Worm (Caenorhabditis elegans) whole organism, L1 larva: ENCODE data around the gene F21D5.9.

ENCODE experiments used
- C16A3.4 ChIP-seq: fragments of 150-350 bp; optimal IDR thresholded peaks from 2 replicates; lab custom pipeline; 2014; ENCODE audit warnings: missing biosample characterization, missing genetic modification characterization
- F16B12.6 ChIP-seq: fragments of 150-350 bp; optimal IDR thresholded peaks from 2 replicates; lab custom pipeline; 2014; ENCODE audit warnings: missing biosample characterization, missing genetic modification characterization
- aly-2 ChIP-seq: fragments of 150-350 bp; optimal IDR thresholded peaks from 2 replicates; lab custom pipeline; 2014; ENCODE audit warnings: missing biosample characterization, missing genetic modification characterization
- ama-1 ChIP-seq: fragments of 150-350 bp; optimal IDR thresholded peaks from 2 replicates; lab custom pipeline; 2014
- ceh-63 ChIP-seq: fragments of 200-800 bp; sonication (Bioruptor generic); optimal IDR thresholded peaks from 2 replicates; lab custom pipeline; 2018; ENCODE audit warnings: mild to moderate bottlenecking, missing genetic modification characterization, missing compliant biosample characterization
- ceh-82 ChIP-seq, 3 experiments: fragments of 150-350 bp in 1 of 3; sonication (generic microtip) in 2 of 3; optimal IDR thresholded peaks; 2 replicates each; lab custom pipeline; 2014 to 2017; ENCODE audit warnings: missing biosample characterization in 3 of 3, missing genetic modification characterization in 3 of 3
- dpl-1 ChIP-seq, 3 experiments: fragments of 150-350 bp in 2 of 3; sonication (generic microtip) in 1 of 3; optimal IDR thresholded peaks; 2 replicates each; lab custom pipeline; 2014 to 2017; ENCODE audit warnings: missing biosample characterization in 3 of 3, missing genetic modification characterization in 3 of 3, missing genetic modification reagents in 3 of 3
- efl-1 ChIP-seq, 4 experiments: fragments of 150-350 bp; optimal IDR thresholded peaks in 3 of 4; peaks in 1 of 4; 1 replicate in 1 of 4; 2 replicates in 3 of 4; lab custom pipeline; 2014; ENCODE audit warnings: missing biosample characterization in 2 of 4, missing genetic modification characterization in 2 of 4, missing genetic modification reagents in 2 of 4
- egl-13 ChIP-seq: sonication (generic microtip); optimal IDR thresholded peaks from 2 replicates; lab custom pipeline; 2016; ENCODE audit warnings: missing genotype, missing genetic modification reagents, missing genetic modification characterization, missing compliant biosample characterization
- ets-5 ChIP-seq: fragments of 200-800 bp; sonication (Bioruptor generic); IDR thresholded peaks from 2 replicates; pipeline ENCODE4 v1.3.6; 2022; ENCODE audit warnings: missing genetic modification characterization, missing compliant biosample characterization
- grh-1 ChIP-seq: fragments of 200-800 bp; sonication (Bioruptor generic); IDR thresholded peaks from 2 replicates; pipeline ENCODE4 v1.3.6; 2022; ENCODE audit warnings: missing genetic modification reagents, missing genetic modification characterization, missing compliant biosample characterization
- hlh-17 ChIP-seq: fragments of 200-800 bp; sonication (Bioruptor generic); optimal IDR thresholded peaks from 2 replicates; lab custom pipeline; 2018; ENCODE audit warnings: missing genetic modification characterization, mild to moderate bottlenecking, missing compliant biosample characterization, moderate library complexity, borderline replicate concordance
- irx-1 ChIP-seq: sonication (generic microtip); optimal IDR thresholded peaks from 2 replicates; lab custom pipeline; 2016; ENCODE audit warnings: missing genetic modification characterization, missing compliant biosample characterization
- lin-13 ChIP-seq: fragments of 150-350 bp; optimal IDR thresholded peaks from 2 replicates; lab custom pipeline; 2014; ENCODE audit warnings: missing biosample characterization, missing genetic modification reagents, missing genetic modification characterization
- lin-35 ChIP-seq, 2 experiments: fragments of 150-350 bp; optimal IDR thresholded peaks; 2 replicates each; lab custom pipeline; 2014; ENCODE audit warnings: missing biosample characterization in 2 of 2, missing genetic modification characterization in 2 of 2, missing genetic modification reagents in 2 of 2
- lsy-2 ChIP-seq, 2 experiments: fragments of 150-350 bp; optimal IDR thresholded peaks; 2 replicates each; lab custom pipeline; 2014; ENCODE audit warnings: missing biosample characterization in 2 of 2, missing genetic modification characterization in 2 of 2
- mab-9 ChIP-seq: fragments of 200-800 bp; sonication (Bioruptor generic); IDR thresholded peaks from 2 replicates; pipeline ENCODE4 v1.3.6; 2022; ENCODE audit warnings: missing genetic modification reagents, missing genetic modification characterization, missing compliant biosample characterization
- mdl-1 ChIP-seq, 2 experiments: fragments of 150-350 bp; optimal IDR thresholded peaks; 2 replicates each; lab custom pipeline; 2014 to 2017; ENCODE audit warnings: missing biosample characterization in 2 of 2, missing genetic modification characterization in 2 of 2, inconsistent platforms in 1 of 2
- mef-2 ChIP-seq: fragments of 150-350 bp; optimal IDR thresholded peaks from 2 replicates; lab custom pipeline; 2014; ENCODE audit warnings: missing biosample characterization, missing genetic modification characterization
- mep-1 ChIP-seq: fragments of 150-350 bp; optimal IDR thresholded peaks from 2 replicates; lab custom pipeline; 2014; ENCODE audit warnings: missing biosample characterization, missing genetic modification characterization
- nhr-12 ChIP-seq: sonication (generic microtip); optimal IDR thresholded peaks from 2 replicates; lab custom pipeline; 2017; ENCODE audit warnings: missing biosample characterization, missing genetic modification characterization
- nhr-237 ChIP-seq: fragments of 150-350 bp; optimal IDR thresholded peaks from 2 replicates; lab custom pipeline; 2014; ENCODE audit warnings: missing biosample characterization, missing genetic modification characterization
- nhr-47 ChIP-seq: sonication (generic microtip); optimal IDR thresholded peaks from 2 replicates; lab custom pipeline; 2016; ENCODE audit warnings: mild to moderate bottlenecking, missing genetic modification characterization, moderate library complexity, missing compliant biosample characterization
- nhr-84 ChIP-seq: sonication (generic microtip); optimal IDR thresholded peaks from 2 replicates; lab custom pipeline; 2017; ENCODE audit warnings: missing biosample characterization, missing genetic modification characterization
- nhr-85 ChIP-seq: sonication (generic microtip); peaks from one replicate; lab custom pipeline; 2016; ENCODE audit warnings: missing genetic modification characterization, inconsistent platforms, missing compliant biosample characterization
- nhr-90 ChIP-seq: sonication (generic microtip); optimal IDR thresholded peaks from 2 replicates; lab custom pipeline; 2016; ENCODE audit warnings: mild to moderate bottlenecking, missing genetic modification characterization, missing compliant biosample characterization; ENCODE audit not compliant: poor library complexity
- pag-3 ChIP-seq: sonication (generic microtip); optimal IDR thresholded peaks from 2 replicates; lab custom pipeline; 2017; ENCODE audit warnings: missing genetic modification characterization, mild to moderate bottlenecking, missing compliant biosample characterization, antibody characterized with exemption, borderline replicate concordance; ENCODE audit not compliant: insufficient read depth
- pqm-1 ChIP-seq: sonication (generic microtip); optimal IDR thresholded peaks from 3 replicates; lab custom pipeline; 2017; ENCODE audit warnings: missing biosample characterization, missing genetic modification characterization
- sptf-1 ChIP-seq: fragments of 150-350 bp; optimal IDR thresholded peaks from 2 replicates; lab custom pipeline; 2014; ENCODE audit warnings: missing biosample characterization, missing genetic modification characterization
- sup-37 ChIP-seq: fragments of 200-800 bp; sonication (Bioruptor generic); optimal IDR thresholded peaks from 2 replicates; lab custom pipeline; 2018; ENCODE audit warnings: mild to moderate bottlenecking, missing genetic modification characterization, missing compliant biosample characterization
- unc-130 ChIP-seq: fragments of 150-350 bp; optimal IDR thresholded peaks from 2 replicates; lab custom pipeline; 2017; ENCODE audit warnings: missing biosample characterization, missing genetic modification characterization, inconsistent platforms
- unc-30 ChIP-seq: sonication (generic microtip); optimal IDR thresholded peaks from 2 replicates; lab custom pipeline; 2017; ENCODE audit warnings: missing biosample characterization, missing genetic modification characterization
- unc-86 ChIP-seq: sonication (generic microtip); optimal IDR thresholded peaks from 2 replicates; lab custom pipeline; 2016; ENCODE audit warnings: missing genetic modification characterization, missing compliant biosample characterization
- unc-98 ChIP-seq: fragments of 200-800 bp; sonication (Bioruptor generic); IDR thresholded peaks from 2 replicates; pipeline ENCODE4 v1.3.6; 2022; ENCODE audit warnings: missing genetic modification characterization, missing compliant biosample characterization
- vab-15 ChIP-seq: sonication (generic microtip); optimal IDR thresholded peaks from 2 replicates; lab custom pipeline; 2017; ENCODE audit warnings: missing genotype, mild to moderate bottlenecking, missing genetic modification characterization, missing compliant biosample characterization
- xbp-1 ChIP-seq: sonication (generic microtip); optimal IDR thresholded peaks from 2 replicates; lab custom pipeline; 2016; ENCODE audit warnings: missing genetic modification characterization, missing compliant biosample characterization
- zag-1 ChIP-seq: fragments of 150-350 bp; optimal IDR thresholded peaks from 2 replicates; lab custom pipeline; 2014; ENCODE audit warnings: missing biosample characterization, missing genetic modification characterization
- ztf-11 ChIP-seq, 2 experiments: sonication (generic microtip); optimal IDR thresholded peaks; 2 replicates each; lab custom pipeline; 2016 to 2017; ENCODE audit warnings: missing genetic modification characterization in 2 of 2, missing biosample characterization in 1 of 2, missing compliant biosample characterization in 1 of 2

The F21D5.9 gene

ce11 chrIV:8723720-8724119 is at the start of gene F21D5.9:
Gene F21D5.9, plus strand, starts transcription at chrIV:8724020.
- TF ChIP-seq efl-1 (optimal IDR thresholded peaks at IDR 0.05; lab: Kevin White, UChicago) = no peak
- no peak for TF ChIP-seq efl-1 (GFP tag; optimal IDR thresholded peaks at IDR 0.05 in 1 of 2; lab: Kevin White, UChicago)
- TF ChIP-seq grh-1 (GFP tag; lab: Robert Waterston, UW) = no peak
- TF ChIP-seq lin-13 (GFP tag; lab: Kevin White, UChicago) = no peak
- no peak for TF ChIP-seq lin-35 (GFP tag; optimal IDR thresholded peaks at IDR 0.05; lab: Kevin White, UChicago)
- TF ChIP-seq unc-30 (tag; lab: Kevin White, UChicago) = no peak
- no peak for TF ChIP-seq nhr-237 (tag; lab: Kevin White, UChicago)
- TF ChIP-seq nhr-12 (tag; lab: Kevin White, UChicago) = no peak
- no peak for TF ChIP-seq unc-98 (GFP tag; lab: Robert Waterston, UW)
- no peak for TF ChIP-seq sup-37 (GFP tag; lab: Kevin White, UChicago)
- no peak for TF ChIP-seq aly-2 (tag; lab: Kevin White, UChicago)
- TF ChIP-seq mab-9 (GFP tag; lab: Robert Waterston, UW) = no peak
- no peak for TF ChIP-seq ceh-82 (tag; optimal IDR thresholded peaks at IDR 0.05; lab: Kevin White, UChicago)
- no peak for TF ChIP-seq C16A3.4
- no peak for TF ChIP-seq mdl-1 (tag; optimal IDR thresholded peaks at IDR 0.05; lab: Kevin White, UChicago)
- TF ChIP-seq sptf-1 (tag; lab: Kevin White, UChicago) = no peak
- TF ChIP-seq vab-15 (tag; lab: Kevin White, UChicago) = no peak
- TF ChIP-seq F16B12.6 = no peak

- no peak for TF ChIP-seq nhr-84 (tag; lab: Kevin White, UChicago)
These were observed 46.5 kb upstream of the F21D5.9 start, which contains the start of gene F08B4.8 for ce11 chrIV:8677303-8677702. Gene F08B4.8, plus strand, starts transcription at chrIV:8677603.

ce11 chrIV:8679225-8679624 is 44.6 kb upstream of the F21D5.9 start, which contains the start of gene nlp-60:
Gene nlp-60, minus strand, starts transcription at chrIV:8679325.
- TF ChIP-seq ztf-11 (tag; optimal IDR thresholded peaks at IDR 0.05; lab: Kevin White, UChicago) = no peak
- TF ChIP-seq nhr-47 (tag; lab: Kevin White, UChicago) = no peak
- TF ChIP-seq unc-130 (tag; lab: Kevin White, UChicago) = no peak
- TF ChIP-seq pqm-1 (tag; lab: Kevin White, UChicago) = no peak
- no peak for TF ChIP-seq lsy-2 (tag; optimal IDR thresholded peaks at IDR 0.05; lab: Kevin White, UChicago)
- no peak for TF ChIP-seq mef-2 (tag; lab: Kevin White, UChicago)
- TF ChIP-seq nhr-90 (tag; lab: Kevin White, UChicago) = no peak
- no peak for TF ChIP-seq mep-1 (tag; lab: Kevin White, UChicago)
- TF ChIP-seq unc-86 (tag; lab: Kevin White, UChicago) = no peak
- no peak for TF ChIP-seq egl-13 (tag; lab: Kevin White, UChicago)

- TF ChIP-seq sup-37 (GFP tag; lab: Kevin White, UChicago) (no peak), unc-30 (tag; lab: Kevin White, UChicago) (no peak), lsy-2 (tag; optimal IDR thresholded peaks at IDR 0.05; lab: Kevin White, UChicago) (no peak), nhr-85 (no peak), zag-1 (tag; lab: Kevin White, UChicago) (no peak), hlh-17 (GFP tag; lab: Kevin White, UChicago) (no peak), C16A3.4 (no peak), nhr-12 (tag; lab: Kevin White, UChicago) (no peak), ama-1 (lab: Kevin White, UChicago) (no peak), dpl-1 (GFP tag; optimal IDR thresholded peaks at IDR 0.05; lab: Kevin White, UChicago) (no peak), nhr-90 (tag; lab: Kevin White, UChicago) (no peak), xbp-1 (tag; lab: Kevin White, UChicago) (no peak), ztf-11 (tag; optimal IDR thresholded peaks at IDR 0.05; lab: Kevin White, UChicago) (no peak), ceh-63 (no peak), mep-1 (tag; lab: Kevin White, UChicago) (no peak), ets-5 (GFP tag; lab: Robert Waterston, UW) (no peak), pag-3 (tag; lab: Kevin White, UChicago) (no peak), unc-98 (GFP tag; lab: Robert Waterston, UW) (no peak), irx-1 (tag; lab: Kevin White, UChicago) (no peak)
These were observed 37.3 kb upstream of the F21D5.9 start, which contains the start of gene pole-2 for ce11 chrIV:8686510-8686909. Gene pole-2, minus strand, starts transcription at chrIV:8686610.
